Worm (Caenorhabditis elegans): ENCODE data around the gene T24E12.6.

T24E12.6 gene

ce11 chrII:3781238-3781637 lies 19.7 kb upstream of the T24E12.6 start:
- TF ChIP-seq ceh-36 (tag; optimal IDR thresholded peaks at IDR 0.05) = no peak
- no peak for TF ChIP-seq tbx-11 (GFP tag; IDR thresholded peaks at IDR 0.05)
- TF ChIP-seq ets-7 (tag; optimal IDR thresholded peaks at IDR 0.05) = no peak
- TF ChIP-seq pes-1 (GFP tag; IDR thresholded peaks at IDR 0.05) = no peak
- TF ChIP-seq hmbx-1 (tag; optimal IDR thresholded peaks at IDR 0.05) = no peak
- no peak for TF ChIP-seq F13C5.2 (tag; optimal IDR thresholded peaks at IDR 0.05)
- no peak for TF ChIP-seq tbx-37 (GFP tag; conservative IDR thresholded peaks at IDR 0.05)
- no peak for TF ChIP-seq hmg-4 (GFP tag; optimal IDR thresholded peaks at IDR 0.05)
- no peak for TF ChIP-seq ama-1 (optimal IDR thresholded peaks at IDR 0.05)
- TF ChIP-seq sea-1 (GFP tag; conservative IDR thresholded peaks at IDR 0.05) = no peak

- TF ChIP-seq hnd-1 (tag; optimal IDR thresholded peaks at IDR 0.05) (no peak), ama-1 (optimal IDR thresholded peaks at IDR 0.05) (no peak), tbx-11 (GFP tag; IDR thresholded peaks at IDR 0.05) (no peak), scrt-1 (GFP tag; IDR thresholded peaks at IDR 0.05) (no peak), pes-1 (GFP tag; IDR thresholded peaks at IDR 0.05) (no peak), aly-1 (tag; optimal IDR thresholded peaks at IDR 0.05) (no peak), B0310.2 (tag; optimal IDR thresholded peaks at IDR 0.05) (no peak), sea-1 (GFP tag; conservative IDR thresholded peaks at IDR 0.05) (no peak), ceh-13 (GFP tag; optimal IDR thresholded peaks at IDR 0.05) (no peak), tbx-37 (GFP tag; conservative IDR thresholded peaks at IDR 0.05) (no peak), flt-1 (GFP tag; IDR thresholded peaks at IDR 0.05) (no peak), tra-4 (tag; optimal IDR thresholded peaks at IDR 0.05) (no peak), ceh-36 (tag; optimal IDR thresholded peaks at IDR 0.05) (no peak), hmg-4 (GFP tag; optimal IDR thresholded peaks at IDR 0.05) (no peak), hmbx-1 (tag; optimal IDR thresholded peaks at IDR 0.05) (no peak), ets-7 (tag; optimal IDR thresholded peaks at IDR 0.05) (no peak), F13C5.2 (tag; optimal IDR thresholded peaks at IDR 0.05) (no peak)
Measured at ce11 chrII:3779463-3779862, 18.0 kb upstream of the T24E12.6 start, which contains the start of gene T24E12.11. TSS of gene T24E12.11 (minus strand) at chrII:3779563.

ce11 chrII:3777802-3778201 lies 16.3 kb upstream of the T24E12.6 start:
- no peak for TF ChIP-seq aly-1 (tag; optimal IDR thresholded peaks at IDR 0.05)
- no peak for TF ChIP-seq ama-1 (optimal IDR thresholded peaks at IDR 0.05)
- no peak for TF ChIP-seq ceh-13 (GFP tag; optimal IDR thresholded peaks at IDR 0.05)
- TF ChIP-seq F13C5.2 (tag; optimal IDR thresholded peaks at IDR 0.05) = no peak
- no peak for TF ChIP-seq tbx-37 (GFP tag; conservative IDR thresholded peaks at IDR 0.05)
- TF ChIP-seq scrt-1 (GFP tag; IDR thresholded peaks at IDR 0.05) = no peak
- no peak for TF ChIP-seq tra-4 (tag; optimal IDR thresholded peaks at IDR 0.05)
- TF ChIP-seq flt-1 (GFP tag; IDR thresholded peaks at IDR 0.05) = no peak
- no peak for TF ChIP-seq ceh-36 (tag; optimal IDR thresholded peaks at IDR 0.05)
- TF ChIP-seq pes-1 (GFP tag; IDR thresholded peaks at IDR 0.05) = no peak
- no peak for TF ChIP-seq ets-7 (tag; optimal IDR thresholded peaks at IDR 0.05)
- TF ChIP-seq B0310.2 (tag; optimal IDR thresholded peaks at IDR 0.05) = no peak
- no peak for TF ChIP-seq hnd-1 (tag; optimal IDR thresholded peaks at IDR 0.05)
- no peak for TF ChIP-seq hmg-4 (GFP tag; optimal IDR thresholded peaks at IDR 0.05)
- no peak for TF ChIP-seq tbx-11 (GFP tag; IDR thresholded peaks at IDR 0.05)
- TF ChIP-seq sea-1 (GFP tag; conservative IDR thresholded peaks at IDR 0.05) = no peak
- no peak for TF ChIP-seq hmbx-1 (tag; optimal IDR thresholded peaks at IDR 0.05)

ce11 chrII:3775719-3776118 lies 14.2 kb upstream of the T24E12.6 start, which contains the start of gene T24E12.3:
TSS of gene T24E12.3 (plus strand) at chrII:3776019.
- TF ChIP-seq F13C5.2 (tag; optimal IDR thresholded peaks at IDR 0.05) (no peak), hnd-1 (tag; optimal IDR thresholded peaks at IDR 0.05) (no peak), sea-1 (GFP tag; conservative IDR thresholded peaks at IDR 0.05) (no peak), hmbx-1 (tag; optimal IDR thresholded peaks at IDR 0.05) (no peak)

ce11 chrII:3773130-3773529 lies 11.6 kb upstream of the T24E12.6 start, which contains the start of gene T24E12.10:
TSS of gene T24E12.10 (minus strand) at chrII:3773230.
- TF ChIP-seq ceh-13 (GFP tag; optimal IDR thresholded peaks at IDR 0.05) (no peak), B0310.2 (tag; optimal IDR thresholded peaks at IDR 0.05) (no peak), tbx-11 (GFP tag; IDR thresholded peaks at IDR 0.05) (no peak), F13C5.2 (tag; optimal IDR thresholded peaks at IDR 0.05) (no peak), aly-1 (tag; optimal IDR thresholded peaks at IDR 0.05) (no peak), hmbx-1 (tag; optimal IDR thresholded peaks at IDR 0.05) (no peak), ama-1 (optimal IDR thresholded peaks at IDR 0.05) (no peak), scrt-1 (GFP tag; IDR thresholded peaks at IDR 0.05) (no peak), tra-4 (tag; optimal IDR thresholded peaks at IDR 0.05) (no peak), tbx-37 (GFP tag; conservative IDR thresholded peaks at IDR 0.05) (no peak), pes-1 (GFP tag; IDR thresholded peaks at IDR 0.05) (no peak), ets-7 (tag; optimal IDR thresholded peaks at IDR 0.05) (no peak), sea-1 (GFP tag; conservative IDR thresholded peaks at IDR 0.05) (no peak), hmg-4 (GFP tag; optimal IDR thresholded peaks at IDR 0.05) (no peak), hnd-1 (tag; optimal IDR thresholded peaks at IDR 0.05) (no peak), flt-1 (GFP tag; IDR thresholded peaks at IDR 0.05) (no peak), ceh-36 (tag; optimal IDR thresholded peaks at IDR 0.05) (no peak)

- no peak for TF ChIP-seq ets-7 (tag; optimal IDR thresholded peaks at IDR 0.05)
- no peak for TF ChIP-seq F13C5.2 (tag; optimal IDR thresholded peaks at IDR 0.05)
- no peak for TF ChIP-seq ceh-13 (GFP tag; optimal IDR thresholded peaks at IDR 0.05)
- no peak for TF ChIP-seq flt-1 (GFP tag; IDR thresholded peaks at IDR 0.05)
- TF ChIP-seq aly-1 (tag; optimal IDR thresholded peaks at IDR 0.05) = no peak
- TF ChIP-seq ama-1 (optimal IDR thresholded peaks at IDR 0.05) = no peak
- no peak for TF ChIP-seq sea-1 (GFP tag; conservative IDR thresholded peaks at IDR 0.05)
- TF ChIP-seq hmbx-1 (tag; optimal IDR thresholded peaks at IDR 0.05) = no peak
- no peak for TF ChIP-seq tbx-11 (GFP tag; IDR thresholded peaks at IDR 0.05)
- no peak for TF ChIP-seq pes-1 (GFP tag; IDR thresholded peaks at IDR 0.05)
- TF ChIP-seq scrt-1 (GFP tag; IDR thresholded peaks at IDR 0.05) = no peak
- TF ChIP-seq hnd-1 (tag; optimal IDR thresholded peaks at IDR 0.05) = no peak
Measured at ce11 chrII:3771640-3772039, 10.1 kb upstream of the T24E12.6 start.

ce11 chrII:3764486-3764885 lies 3.0 kb upstream of the T24E12.6 start, which contains the start of gene srx-112:
TSS of gene srx-112 (minus strand) at chrII:3764586.
- TF ChIP-seq scrt-1 (GFP tag; IDR thresholded peaks at IDR 0.05) (no peak), ama-1 (optimal IDR thresholded peaks at IDR 0.05) (no peak), tbx-11 (GFP tag; IDR thresholded peaks at IDR 0.05) (no peak), hmg-4 (GFP tag; optimal IDR thresholded peaks at IDR 0.05) (no peak), ceh-13 (GFP tag; optimal IDR thresholded peaks at IDR 0.05) (no peak), F13C5.2 (tag; optimal IDR thresholded peaks at IDR 0.05) (no peak), ets-7 (tag; optimal IDR thresholded peaks at IDR 0.05) (no peak), tra-4 (tag; optimal IDR thresholded peaks at IDR 0.05) (no peak), tbx-37 (GFP tag; conservative IDR thresholded peaks at IDR 0.05) (no peak), pes-1 (GFP tag; IDR thresholded peaks at IDR 0.05) (no peak), hnd-1 (tag; optimal IDR thresholded peaks at IDR 0.05) (no peak), sea-1 (GFP tag; conservative IDR thresholded peaks at IDR 0.05) (no peak), B0310.2 (tag; optimal IDR thresholded peaks at IDR 0.05) (no peak)
